Fruit fly (Drosophila melanogaster): Measurements from ENCODE around the gene Mesh1.

The Mesh1 gene

DNA sequence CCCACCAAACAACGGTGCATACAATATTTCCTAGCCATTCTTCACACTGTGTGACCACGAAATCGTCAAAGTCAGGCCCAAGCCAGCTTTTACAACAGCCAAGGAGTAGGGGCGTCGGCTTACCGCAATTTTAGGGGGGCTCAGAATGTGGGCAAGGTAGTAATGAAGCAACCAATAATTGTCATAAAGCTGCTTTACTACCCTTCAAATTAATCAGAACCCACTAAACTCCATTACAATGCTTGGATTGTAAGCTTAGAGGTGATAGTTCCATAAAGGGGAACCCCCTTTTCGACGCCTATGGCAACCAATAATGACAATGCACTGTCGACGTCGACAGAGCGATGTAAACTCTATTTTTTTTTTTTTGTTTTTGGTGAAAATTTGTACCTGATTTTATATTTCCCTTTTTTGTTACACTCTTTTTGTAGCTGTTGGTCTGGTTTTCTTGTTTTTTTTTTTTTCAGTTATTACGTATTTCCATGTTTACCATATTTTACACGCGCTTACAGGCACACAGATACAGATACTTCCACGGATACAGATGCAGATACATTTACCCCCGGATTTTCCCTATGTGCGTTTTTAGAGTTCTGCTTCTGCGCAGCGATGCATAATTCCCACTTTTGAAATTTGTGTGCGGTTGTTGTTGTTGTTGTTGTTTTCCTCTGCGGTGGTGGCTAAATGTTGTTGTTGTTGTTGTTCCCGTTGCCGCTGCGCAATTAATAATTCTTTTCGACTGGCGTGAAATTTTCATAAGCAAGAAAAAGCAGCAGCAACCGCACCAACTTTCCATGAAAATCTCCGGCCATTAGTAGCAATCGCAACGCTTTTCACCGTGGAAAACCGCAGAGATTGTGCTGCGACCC, 2.5 kb upstream of the Mesh1 start (continued):
- TF ChIP-seq CG4617 (GFP tag; optimal IDR thresholded peaks at IDR 0.05; ENCODE audit: borderline replicate concordance) (peak; percentile 28), emc (GFP tag; optimal IDR thresholded peaks at IDR 0.05) (no peak), lov (optimal IDR thresholded peaks at IDR 0.05) (no peak), lov (GFP tag; IDR thresholded peaks at IDR 0.05) (peak; percentile 65; the same call in 1 of the 3 replicates), CG17359 (tag; optimal IDR thresholded peaks at IDR 0.05) (peak; percentile 85), fd3F (GFP tag; optimal IDR thresholded peaks at IDR 0.05) (peak; percentile 17), Mes4 (GFP tag; optimal IDR thresholded peaks at IDR 0.05) (peak; percentile 77), cwo (GFP tag; optimal IDR thresholded peaks at IDR 0.05) (peak; percentile 21), ranshi (GFP tag; IDR thresholded peaks at IDR 0.05) (peak; percentile 72; the same call in 1 of the 2 replicates), CG11723 (GFP tag; optimal IDR thresholded peaks at IDR 0.05) (peak; percentile 78), trem (tag; optimal IDR thresholded peaks at IDR 0.05) (peak; percentile 74), CG31224 (GFP tag; IDR thresholded peaks at IDR 0.05) (0 out of 2 replicates have a peak, but pooled peaks have one; percentile 29), sob (GFP tag; IDR thresholded peaks at IDR 0.05) (peak; percentile 49; the same call in 1 of the 2 replicates), wek (GFP tag; optimal IDR thresholded peaks at IDR 0.05) (peak; percentile 29), gsb (GFP tag; IDR thresholded peaks at IDR 0.05) (0 out of 2 replicates have a peak, but pooled peaks have one; percentile 22), crp (GFP tag; optimal IDR thresholded peaks at IDR 0.05) (peak in 1 of 2 experiments; percentile 22), D (optimal IDR thresholded peaks at IDR 0.05) (no peak), D (GFP tag; optimal IDR thresholded peaks at IDR 0.05) (peak; percentile 87), CG6683 (GFP tag; optimal IDR thresholded peaks at IDR 0.05) (peak; percentile 23), eyg (GFP tag; optimal IDR thresholded peaks at IDR 0.05) (peak; percentile 60), en (GFP tag; optimal IDR thresholded peaks at IDR 0.05) (peak; percentile 69), her (GFP tag; optimal IDR thresholded peaks at IDR 0.05) (peak; percentile 58), CG11696 (GFP tag; IDR thresholded peaks at IDR 0.05) (peak; percentile 69), CG3847 (GFP tag; IDR thresholded peaks at IDR 0.05) (peak; percentile 65), Dek (tag; optimal IDR thresholded peaks at IDR 0.05) (peak; percentile 48), crol (GFP tag; IDR thresholded peaks at IDR 0.05) (peak; percentile 40; the same call in 1 of the 2 replicates), kay (GFP tag; optimal IDR thresholded peaks at IDR 0.05) (peak; percentile 52), crc (GFP tag; optimal IDR thresholded peaks at IDR 0.05) (peak; percentile 27), CG8388 (GFP tag; optimal IDR thresholded peaks at IDR 0.05) (peak; percentile 79), Nf-YC (tag; optimal IDR thresholded peaks at IDR 0.05) (peak; percentile 39), vvl (GFP tag; IDR thresholded peaks at IDR 0.05) (peak; percentile 88), CG8359 (GFP tag; optimal IDR thresholded peaks at IDR 0.05; ENCODE audit: borderline replicate concordance) (peak; percentile 45), CG15514 (GFP tag; optimal IDR thresholded peaks at IDR 0.05) (peak; percentile 31), zfh2 (GFP tag; optimal IDR thresholded peaks at IDR 0.05) (no peak), CG8478 (optimal IDR thresholded peaks at IDR 0.05) (no peak), ap (GFP tag; IDR thresholded peaks at IDR 0.05) (peak; percentile 68), Myb (GFP tag; optimal IDR thresholded peaks at IDR 0.05) (peak; percentile 47), CG17385 (GFP tag; optimal IDR thresholded peaks at IDR 0.05) (peak; percentile 66), nerfin-1 (tag; optimal IDR thresholded peaks at IDR 0.05) (peak; percentile 72), CG2202 (tag; optimal IDR thresholded peaks at IDR 0.05) (peak; percentile 66), bsh (GFP tag; optimal IDR thresholded peaks at IDR 0.05) (peak; percentile 14 to 90), Dfd (GFP tag; optimal IDR thresholded peaks at IDR 0.05) (no peak), chn (GFP tag; optimal IDR thresholded peaks at IDR 0.05) (peak; percentile 73), wdn (GFP tag; IDR thresholded peaks at IDR 0.05) (peak; percentile 44; the same call in 1 of the 2 replicates), CG31388 (GFP tag; optimal IDR thresholded peaks at IDR 0.05) (peak; percentile 30), Med (GFP tag) (peak; percentile 91), dm (GFP tag; optimal IDR thresholded peaks at IDR 0.05) (peak; percentile 42), CG4730 (GFP tag; IDR thresholded peaks at IDR 0.05) (peak; percentile 40), CG2120 (GFP tag; optimal IDR thresholded peaks at IDR 0.05) (peak; percentile 15)
